Worm (Caenorhabditis elegans): ENCODE measurements around the gene hel-1.

hel-1 gene

DNA sequence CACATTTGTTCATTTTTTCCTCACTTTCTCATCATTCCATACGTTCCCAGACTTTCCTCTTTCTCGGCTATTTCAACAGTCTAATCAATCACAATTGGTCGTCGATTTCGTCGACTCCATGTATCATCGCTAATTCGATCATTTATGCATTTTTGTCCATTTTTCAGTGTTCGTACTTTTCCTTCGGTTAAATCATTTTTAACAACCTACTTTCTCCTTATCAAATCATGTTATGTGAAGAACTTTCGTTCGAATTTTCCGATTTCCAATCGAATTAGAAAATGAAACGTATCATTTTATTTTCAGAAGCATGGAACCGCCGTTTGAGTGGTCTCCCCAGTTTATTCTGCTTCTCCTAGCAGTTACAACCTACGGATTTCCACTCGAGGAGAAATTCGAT lies 17.7 kb upstream of the hel-1 start, which contains the start of gene eff-1:
eff-1 (plus strand) TSS at position 301 of the 400 bp plus-strand sequence.
- TF ChIP-seq C38D4.7 (GFP tag; optimal IDR thresholded peaks at IDR 0.05) (no peak), unc-55 (GFP tag; optimal IDR thresholded peaks at IDR 0.05) (no peak), hlh-30 (tag; optimal IDR thresholded peaks at IDR 0.05; ENCODE audit: insufficient read depth) (no peak), C08G9.2 (tag; optimal IDR thresholded peaks at IDR 0.05) (no peak), fkh-6 (tag; optimal IDR thresholded peaks at IDR 0.05) (no peak), nfya-1 (tag; optimal IDR thresholded peaks at IDR 0.05) (no peak), ref-2 (tag; optimal IDR thresholded peaks at IDR 0.05) (no peak), T23F11.4 (GFP tag; optimal IDR thresholded peaks at IDR 0.05) (no peak), che-1 (tag; optimal IDR thresholded peaks at IDR 0.05) (no peak), K02D7.2 (tag; optimal IDR thresholded peaks at IDR 0.05) (no peak)

DNA sequence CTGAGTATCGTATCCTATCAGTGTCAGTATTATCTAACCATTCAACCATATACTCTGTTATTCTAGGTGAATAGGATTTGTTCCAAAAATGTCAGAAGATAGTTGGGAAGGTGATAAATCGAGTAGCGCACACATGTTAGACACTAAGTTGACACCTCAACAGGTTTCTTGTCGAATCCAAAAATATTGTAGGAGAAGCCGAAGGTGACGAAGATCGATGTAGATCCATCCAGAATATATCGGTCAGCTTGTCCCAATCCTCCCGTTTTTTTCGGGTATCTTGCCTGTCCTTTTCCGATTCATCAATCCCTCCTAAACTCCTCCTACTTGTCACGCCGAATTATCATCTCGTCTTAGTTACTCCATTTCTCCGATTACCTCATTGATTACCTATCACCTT lies 16.9 kb upstream of the hel-1 start:
- TF ChIP-seq mec-3 (tag; optimal IDR thresholded peaks at IDR 0.05; ENCODE audit: borderline replicate concordance): no peak
- no peak for TF ChIP-seq ceh-6 (GFP tag; optimal IDR thresholded peaks at IDR 0.05)
- no peak for TF ChIP-seq unc-42 (tag; optimal IDR thresholded peaks at IDR 0.05)
- no peak for TF ChIP-seq madf-2 (tag; optimal IDR thresholded peaks at IDR 0.05)
- no peak for TF ChIP-seq ets-4 (tag; optimal IDR thresholded peaks at IDR 0.05)
- no peak for TF ChIP-seq hlh-13 (GFP tag; optimal IDR thresholded peaks at IDR 0.05)
- no peak for TF ChIP-seq K09A11.1 (tag; optimal IDR thresholded peaks at IDR 0.05; ENCODE audit: insufficient read depth)
- no peak for TF ChIP-seq pat-9 (tag; optimal IDR thresholded peaks at IDR 0.05)
- TF ChIP-seq nfya-1 (tag; optimal IDR thresholded peaks at IDR 0.05): no peak
- TF ChIP-seq pqm-1 (tag; optimal IDR thresholded peaks at IDR 0.05): no peak
- no peak for TF ChIP-seq ceh-18 (tag; optimal IDR thresholded peaks at IDR 0.05)
- no peak for TF ChIP-seq unc-3 (GFP tag; conservative IDR thresholded peaks at IDR 0.05)
- no peak for TF ChIP-seq unc-3 (tag; optimal IDR thresholded peaks at IDR 0.05)

DNA sequence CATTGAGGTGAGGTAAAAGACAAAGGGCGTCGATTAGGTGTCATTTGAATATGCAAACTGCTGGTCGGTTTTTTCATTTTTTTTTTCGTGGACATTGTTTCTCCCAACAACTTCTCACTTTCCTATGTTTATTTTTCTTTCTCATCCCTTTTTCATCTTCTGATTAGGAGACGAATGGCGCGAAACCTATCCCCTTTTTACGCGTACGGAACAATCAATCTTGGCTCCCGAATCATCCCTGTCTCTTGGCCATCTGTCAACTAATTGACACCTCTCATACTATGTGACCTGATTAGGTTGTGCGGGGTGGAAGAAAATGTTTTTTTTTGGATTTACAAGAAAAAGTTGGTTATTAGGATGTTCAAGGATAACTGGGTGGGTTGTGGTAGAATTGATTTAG lies 16.1 kb upstream of the hel-1 start:
- no peak for TF ChIP-seq elt-4 (tag; optimal IDR thresholded peaks at IDR 0.05)
- no peak for TF ChIP-seq F13H6.1 (tag; optimal IDR thresholded peaks at IDR 0.05)
- no peak for TF ChIP-seq ceh-18 (tag; optimal IDR thresholded peaks at IDR 0.05)
- no peak for TF ChIP-seq ceh-48 (tag; optimal IDR thresholded peaks at IDR 0.05)
- TF ChIP-seq unc-3 (GFP tag; conservative IDR thresholded peaks at IDR 0.05): no peak
- TF ChIP-seq unc-3 (tag; optimal IDR thresholded peaks at IDR 0.05): no peak
- no peak for TF ChIP-seq dmd-4 (tag; optimal IDR thresholded peaks at IDR 0.05; ENCODE audit: borderline replicate concordance)
- TF ChIP-seq unc-55 (GFP tag; optimal IDR thresholded peaks at IDR 0.05): no peak
- TF ChIP-seq unc-86 (tag; optimal IDR thresholded peaks at IDR 0.05): no peak
- no peak for TF ChIP-seq ceh-34 (tag; optimal IDR thresholded peaks at IDR 0.05)
- TF ChIP-seq lin-11 (tag; optimal IDR thresholded peaks at IDR 0.05): no peak
- TF ChIP-seq hlh-15 (tag; optimal IDR thresholded peaks at IDR 0.05): no peak
- TF ChIP-seq T23F11.4 (GFP tag; optimal IDR thresholded peaks at IDR 0.05): no peak

- TF ChIP-seq ceh-6 (GFP tag; optimal IDR thresholded peaks at IDR 0.05): no peak
- no peak for TF ChIP-seq pat-9 (tag; optimal IDR thresholded peaks at IDR 0.05)
- TF ChIP-seq hlh-15 (tag; optimal IDR thresholded peaks at IDR 0.05): no peak
- TF ChIP-seq pax-1 (tag; optimal IDR thresholded peaks at IDR 0.05): no peak
- no peak for TF ChIP-seq gmeb-2 (tag; optimal IDR thresholded peaks at IDR 0.05)
- no peak for TF ChIP-seq unc-55 (GFP tag; optimal IDR thresholded peaks at IDR 0.05)
- no peak for TF ChIP-seq ceh-30 (tag; optimal IDR thresholded peaks at IDR 0.05)
- TF ChIP-seq npax-4 (tag; optimal IDR thresholded peaks at IDR 0.05): no peak
- no peak for TF ChIP-seq ceh-9 (tag; optimal IDR thresholded peaks at IDR 0.05)
- no peak for TF ChIP-seq ceh-14 (tag; optimal IDR thresholded peaks at IDR 0.05)
- TF ChIP-seq ama-1 (optimal IDR thresholded peaks at IDR 0.05): no peak
- no peak for TF ChIP-seq sdc-2 (tag; optimal IDR thresholded peaks at IDR 0.05)
- no peak for TF ChIP-seq unc-86 (tag; optimal IDR thresholded peaks at IDR 0.05)
- no peak for TF ChIP-seq sox-2 (GFP tag; IDR thresholded peaks at IDR 0.05)
Measured at ce11 chrII:8339108-8339507, 10.4 kb upstream of the hel-1 start.
